Fruit fly (Drosophila melanogaster) S2 (cell line): ENCODE measurements around the gene Cpr65Eb.

Experiments used
- CG8478 ChIP-seq: fragments of >200 bp; optimal IDR thresholded peaks from 2 replicates; lab custom pipeline; 2018
- CTCF ChIP-seq, 2 experiments: fragments of >200 bp; optimal IDR thresholded peaks; 2 replicates each; lab custom pipeline; 2018

DNA sequence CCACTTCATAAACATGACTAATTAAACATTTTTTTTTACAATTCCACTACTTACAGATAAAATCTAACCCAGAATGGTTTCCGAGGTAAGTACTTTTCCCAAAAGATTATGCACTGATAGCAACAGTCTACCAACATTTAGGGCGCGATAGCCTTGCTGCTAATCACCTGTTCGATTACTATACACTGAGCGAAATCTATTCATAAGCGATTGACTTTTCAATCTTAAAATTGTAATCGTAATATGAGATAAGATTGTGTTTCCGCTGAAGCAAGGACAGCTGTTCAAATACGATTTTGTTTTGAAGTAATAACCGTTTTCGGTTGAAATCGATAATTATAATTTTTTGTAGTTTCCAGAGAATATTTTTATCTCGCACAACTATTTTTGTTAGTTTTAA lies 44.0 kb upstream of the Cpr65Eb start:
- TF ChIP-seq CTCF (optimal IDR thresholded peaks at IDR 0.05; lab: Kevin White, UChicago) (no peak), CG8478 (lab: Kevin White, UChicago) (no peak)
